Worm (Caenorhabditis elegans): Measurements from ENCODE around the gene moa-2.
A peak's percentile ranks its signal among the peaks of the same experiment; 100 is the strongest.

The moa-2 gene

ce11 chrII:7669409-7669808, 29.4 kb downstream of the moa-2 start (continued):
- TF ChIP-seq dmd-4 (tag; optimal IDR thresholded peaks at IDR 0.05; ENCODE audit: borderline replicate concordance) (no peak), nfya-1 (tag; optimal IDR thresholded peaks at IDR 0.05) (peak; percentile 59), syd-9 (tag; optimal IDR thresholded peaks at IDR 0.05) (no peak), T23F11.4 (GFP tag; optimal IDR thresholded peaks at IDR 0.05) (no peak), ref-2 (tag; optimal IDR thresholded peaks at IDR 0.05) (no peak)

- TF ChIP-seq sdc-2 (tag; optimal IDR thresholded peaks at IDR 0.05) = no peak
Observed at ce11 chrII:7666967-7667366, 31.9 kb downstream of the moa-2 start, which contains the start of gene lir-2. Gene lir-2, plus strand, starts transcription at chrII:7667267.

- TF ChIP-seq zip-5 (tag; optimal IDR thresholded peaks at IDR 0.05) (no peak), hlh-30 (tag; optimal IDR thresholded peaks at IDR 0.05; ENCODE audit: insufficient read depth) (no peak), tbx-2 (tag; optimal IDR thresholded peaks at IDR 0.05) (no peak), pqm-1 (tag; optimal IDR thresholded peaks at IDR 0.05) (no peak), ztf-16 (tag; optimal IDR thresholded peaks at IDR 0.05) (no peak), sox-2 (GFP tag; IDR thresholded peaks at IDR 0.05) (no peak), ceh-22 (tag; optimal IDR thresholded peaks at IDR 0.05) (no peak), lim-6 (tag; optimal IDR thresholded peaks at IDR 0.05) (no peak), hlh-15 (tag; optimal IDR thresholded peaks at IDR 0.05) (no peak), fax-1 (tag; optimal IDR thresholded peaks at IDR 0.05) (no peak), npax-4 (tag; optimal IDR thresholded peaks at IDR 0.05) (no peak), rnt-1 (tag; optimal IDR thresholded peaks at IDR 0.05) (no peak), lin-11 (tag; optimal IDR thresholded peaks at IDR 0.05) (no peak), pag-3 (tag; optimal IDR thresholded peaks at IDR 0.05; ENCODE audit: borderline replicate concordance) (no peak), ceh-24 (tag; optimal IDR thresholded peaks at IDR 0.05) (no peak), tbx-7 (tag; optimal IDR thresholded peaks at IDR 0.05) (no peak), nhr-232 (tag; optimal IDR thresholded peaks at IDR 0.05) (no peak)
Observed at ce11 chrII:7666338-7666737, 32.5 kb downstream of the moa-2 start.

- TF ChIP-seq ceh-6 (GFP tag; optimal IDR thresholded peaks at IDR 0.05) = no peak
- TF ChIP-seq C38D4.7 (GFP tag; optimal IDR thresholded peaks at IDR 0.05) = no peak
Observed at ce11 chrII:7663704-7664660, 34.9 kb downstream of the moa-2 start, which contains the start of the genes F18A1.7 and rpa-1. Gene F18A1.7, minus strand, starts transcription at chrII:7663754. Gene rpa-1, plus strand, starts transcription at chrII:7664582.

ce11 chrII:7663028-7663427, 35.8 kb downstream of the moa-2 start:
- TF ChIP-seq fkh-10 (GFP tag; optimal IDR thresholded peaks at IDR 0.05) = no peak
- no peak for TF ChIP-seq tbx-7 (tag; optimal IDR thresholded peaks at IDR 0.05)
- no peak for TF ChIP-seq gmeb-2 (tag; optimal IDR thresholded peaks at IDR 0.05)
- no peak for TF ChIP-seq ceh-34 (tag; optimal IDR thresholded peaks at IDR 0.05)
- TF ChIP-seq madf-2 (tag; optimal IDR thresholded peaks at IDR 0.05) = no peak
- TF ChIP-seq ceh-22 (tag; optimal IDR thresholded peaks at IDR 0.05) = no peak
- TF ChIP-seq fax-1 (tag; optimal IDR thresholded peaks at IDR 0.05) = no peak
- no peak for TF ChIP-seq F13H6.1 (tag; optimal IDR thresholded peaks at IDR 0.05)
- no peak for TF ChIP-seq ceh-30 (tag; optimal IDR thresholded peaks at IDR 0.05)
- TF ChIP-seq ahr-1 (tag; optimal IDR thresholded peaks at IDR 0.05) = no peak
- no peak for TF ChIP-seq ceh-24 (tag; optimal IDR thresholded peaks at IDR 0.05)
- no peak for TF ChIP-seq ama-1 (optimal IDR thresholded peaks at IDR 0.05)
- TF ChIP-seq pha-2 (tag; optimal IDR thresholded peaks at IDR 0.05) = no peak
- no peak for TF ChIP-seq nhr-11 (tag; optimal IDR thresholded peaks at IDR 0.05)
- TF ChIP-seq npax-4 (tag; optimal IDR thresholded peaks at IDR 0.05) = no peak
- TF ChIP-seq pros-1 (tag; optimal IDR thresholded peaks at IDR 0.05) = no peak
